Fruit fly (Drosophila melanogaster): ENCODE measurements around the gene CG12974.

Gene CG12974

DNA sequence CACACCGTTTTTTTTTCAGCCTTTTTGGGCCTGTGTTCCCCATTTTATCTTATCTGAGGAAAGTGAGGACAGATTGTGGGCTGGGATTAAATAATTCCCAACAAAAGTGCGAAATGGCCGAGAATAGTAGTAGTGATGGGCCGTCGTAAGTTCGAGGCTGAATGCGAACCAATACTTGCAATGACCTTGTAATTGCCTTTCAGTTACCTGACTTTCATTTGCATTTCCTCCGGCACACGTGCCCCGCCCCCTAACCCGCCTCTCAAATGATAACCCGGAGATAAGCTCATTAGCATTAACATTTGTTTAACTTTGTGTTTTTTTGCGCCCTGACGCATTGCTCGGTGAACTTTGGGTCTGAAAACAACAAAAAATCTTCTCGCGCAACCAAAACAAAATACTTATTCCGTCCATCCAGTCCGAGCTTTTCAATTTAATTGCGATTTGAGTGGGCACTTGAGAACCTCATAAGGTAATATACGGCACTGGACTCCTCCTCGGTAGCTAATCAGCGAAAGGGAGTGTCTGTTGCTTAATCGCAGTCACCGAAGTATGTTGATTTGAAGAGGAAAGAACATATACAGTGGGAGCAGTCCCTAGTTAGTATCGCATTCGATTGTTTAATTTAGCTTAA, 7.7 kb downstream of the CG12974 start:
- TF ChIP-seq CG8478 (optimal IDR thresholded peaks at IDR 0.05) (no peak), CTCF (optimal IDR thresholded peaks at IDR 0.05) (no peak)

DNA sequence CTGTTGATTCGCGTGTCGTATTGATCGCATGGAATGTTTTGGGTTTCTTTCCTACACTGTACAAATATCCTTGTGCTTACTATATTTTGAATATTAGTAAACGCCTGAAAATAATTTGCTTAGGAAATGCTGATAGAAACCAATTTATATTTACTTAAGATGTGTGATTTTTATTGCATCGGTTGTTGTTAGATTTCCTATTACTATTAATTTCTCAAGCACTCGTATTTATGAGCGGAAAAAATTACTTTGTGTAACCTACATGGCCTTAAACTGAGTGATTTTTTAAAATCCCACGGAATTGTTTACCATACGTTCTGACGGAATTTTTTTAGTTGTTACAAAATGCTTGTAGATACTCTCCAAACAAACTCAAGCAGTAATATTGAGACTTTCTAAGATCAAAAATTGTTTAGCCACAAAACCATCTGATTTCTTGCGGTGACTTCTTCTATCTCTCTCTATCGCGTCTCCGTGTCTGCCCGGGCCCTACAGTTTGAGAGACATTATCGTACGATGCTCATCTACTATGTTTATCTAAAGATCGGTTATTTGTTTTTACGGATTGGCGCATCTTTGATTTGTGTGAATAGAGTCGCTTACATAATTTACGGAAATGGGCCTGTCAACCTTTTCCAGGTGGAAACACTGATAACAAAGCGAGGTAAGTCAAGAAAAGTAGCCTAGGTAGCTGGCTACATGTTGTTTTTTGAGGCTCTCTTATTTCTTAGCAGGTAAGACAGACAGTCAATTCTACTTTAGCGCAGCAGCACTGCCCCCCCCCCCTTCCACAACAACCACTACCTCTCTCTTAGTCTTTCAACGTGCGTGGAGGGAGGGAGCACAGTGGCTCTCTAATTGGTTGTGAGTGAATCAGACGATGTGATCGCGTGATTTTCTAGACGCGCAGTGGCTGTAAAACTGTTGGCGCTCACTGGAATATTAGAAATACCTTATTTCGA, 9.2 kb downstream of the CG12974 start:
- TF ChIP-seq CTCF (optimal IDR thresholded peaks at IDR 0.05) (no peak), CG8478 (optimal IDR thresholded peaks at IDR 0.05) (no peak)

DNA sequence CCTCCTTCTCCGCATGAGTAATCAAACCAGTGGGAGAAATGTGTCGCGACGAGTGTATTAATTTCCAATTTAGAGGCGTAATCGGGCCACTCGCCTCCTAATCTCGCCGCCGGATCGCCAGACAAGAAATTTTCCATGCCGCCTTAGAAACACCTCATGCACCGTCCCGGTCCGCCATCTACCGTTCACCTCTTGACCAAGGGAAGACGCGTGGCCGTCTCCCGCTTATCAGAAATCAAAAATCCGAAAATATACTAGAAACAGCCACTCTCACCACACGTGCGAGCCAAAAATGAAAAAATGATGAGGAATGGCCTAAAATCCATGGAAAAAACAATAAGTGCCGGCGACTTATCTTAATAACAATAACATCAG, 9.9 kb downstream of the CG12974 start:
- TF ChIP-seq CTCF (optimal IDR thresholded peaks at IDR 0.05) = peak; percentile 21 to 29
- TF ChIP-seq CG8478 (optimal IDR thresholded peaks at IDR 0.05) = no peak

DNA sequence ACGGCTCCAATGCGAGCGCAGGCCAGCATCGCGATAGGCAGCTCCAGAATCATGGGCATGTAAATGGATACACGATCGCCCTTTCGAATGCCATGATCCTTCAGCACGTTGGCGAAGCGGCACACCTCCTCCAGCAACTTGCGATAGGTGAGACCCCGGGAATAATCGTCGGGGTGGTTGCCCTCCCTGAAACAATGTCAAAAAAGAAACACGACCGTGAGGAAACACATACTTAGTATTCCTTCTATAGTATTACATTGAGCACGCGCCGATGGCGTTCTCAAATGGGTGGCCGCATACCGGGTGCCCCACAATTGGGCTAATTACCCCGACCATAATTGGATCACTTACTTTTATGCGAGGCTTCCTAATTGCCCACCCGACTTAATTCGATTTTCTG, 12.3 kb downstream of the CG12974 start:
- TF ChIP-seq CTCF (optimal IDR thresholded peaks at IDR 0.05) = no peak
- no peak for TF ChIP-seq CG8478 (optimal IDR thresholded peaks at IDR 0.05)

DNA sequence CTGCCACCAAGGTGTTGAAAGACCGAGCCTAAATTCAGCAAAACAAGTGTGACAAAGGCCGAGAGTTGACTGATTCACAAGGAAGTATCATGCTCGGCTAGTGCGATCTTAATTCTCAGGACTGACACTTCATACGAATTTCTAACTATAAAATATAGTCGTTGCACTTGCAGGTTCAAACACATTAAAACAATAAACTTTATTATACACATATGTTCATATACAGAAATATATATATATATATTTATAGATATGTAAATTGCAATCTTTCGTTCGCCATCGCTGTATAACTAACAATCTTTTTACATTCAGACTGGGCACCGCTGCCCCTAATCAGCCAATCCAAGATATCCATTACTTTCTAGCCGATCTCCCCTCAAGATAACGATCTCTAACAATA, 15.3 kb downstream of the CG12974 start, which contains the start of gene CG9389:
Gene CG9389, minus strand, starts transcription at position 101 of the 400 bp plus-strand sequence.
- TF ChIP-seq CG8478 (optimal IDR thresholded peaks at IDR 0.05) = no peak
- TF ChIP-seq CTCF (optimal IDR thresholded peaks at IDR 0.05) = no peak

DNA sequence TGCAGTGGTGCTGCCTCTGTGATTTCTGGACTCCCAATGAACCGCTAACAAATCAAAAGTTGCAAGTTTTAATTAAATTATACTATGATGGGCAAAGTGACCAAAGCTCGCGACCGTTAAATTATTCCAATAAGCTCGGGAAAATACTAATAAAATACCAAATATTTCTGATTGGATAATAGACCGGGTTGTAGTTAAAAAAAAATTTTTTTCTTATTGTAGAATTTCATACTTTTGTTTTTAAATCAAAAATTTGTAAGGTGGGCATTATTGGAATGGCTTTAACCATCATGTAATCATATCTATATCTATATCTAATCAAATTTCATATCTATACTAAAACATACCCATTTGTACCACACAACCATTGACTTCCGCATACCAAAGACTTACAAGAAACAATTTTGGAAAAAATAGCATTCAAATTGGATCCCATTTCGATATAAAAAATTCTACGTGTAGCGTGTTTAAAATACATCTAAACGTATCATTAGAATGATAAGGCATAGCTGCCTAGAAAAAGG, 17.8 kb downstream of the CG12974 start, which contains the start of gene CG9391:
Gene CG9391, minus strand, starts transcription at position 474 of the 524 bp plus-strand sequence.
- TF ChIP-seq CG8478 (optimal IDR thresholded peaks at IDR 0.05) (no peak), CTCF (optimal IDR thresholded peaks at IDR 0.05) (no peak)

DNA sequence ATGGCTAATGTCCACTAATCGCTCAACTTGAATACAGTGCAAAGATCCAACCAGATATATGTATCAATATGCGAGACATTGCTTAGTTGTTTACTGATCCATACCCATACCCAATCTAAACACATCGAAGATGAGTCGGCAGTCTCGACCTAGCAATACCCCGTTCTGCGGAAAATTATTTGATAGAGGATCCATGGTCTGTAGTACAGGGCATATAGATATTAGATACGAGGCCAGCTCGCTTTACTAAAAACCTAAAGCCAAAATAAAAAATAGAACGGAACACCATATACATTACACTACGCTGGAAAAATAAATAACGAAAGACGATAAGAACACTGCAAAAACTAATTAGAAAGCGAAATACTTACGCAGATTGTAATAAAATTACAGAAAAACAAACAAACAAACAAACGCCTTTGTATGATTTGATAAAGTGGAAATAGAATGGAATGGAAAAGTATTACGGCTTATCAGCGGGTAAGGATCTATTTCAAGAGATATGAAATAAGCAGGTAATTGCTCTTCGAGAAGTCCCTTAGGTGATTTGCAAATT, 19.6 kb downstream of the CG12974 start:
- TF ChIP-seq CTCF (optimal IDR thresholded peaks at IDR 0.05) = no peak
- TF ChIP-seq CG8478 (optimal IDR thresholded peaks at IDR 0.05) = no peak

DNA sequence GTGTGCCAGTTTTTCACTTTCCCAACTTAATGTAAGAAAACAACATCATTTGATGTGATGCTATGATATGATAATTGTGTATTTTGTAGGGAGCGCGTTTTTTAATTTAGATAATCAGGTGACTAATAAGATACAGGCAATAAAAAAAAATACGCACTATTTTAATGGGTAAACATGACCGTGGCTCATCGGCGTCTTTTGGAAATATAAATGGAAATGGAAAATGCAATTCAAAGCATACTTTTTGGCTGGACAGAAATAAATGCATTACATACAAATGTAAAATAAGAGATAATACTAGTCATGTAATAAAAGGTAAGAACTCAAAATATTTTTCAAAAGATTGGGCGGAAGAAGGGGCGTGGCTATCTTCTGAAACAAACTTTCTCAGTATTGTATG, 23.3 kb downstream of the CG12974 start:
- TF ChIP-seq CTCF (optimal IDR thresholded peaks at IDR 0.05) (peak in 1 of 2 experiments; percentile 30), CG8478 (optimal IDR thresholded peaks at IDR 0.05) (no peak)

DNA sequence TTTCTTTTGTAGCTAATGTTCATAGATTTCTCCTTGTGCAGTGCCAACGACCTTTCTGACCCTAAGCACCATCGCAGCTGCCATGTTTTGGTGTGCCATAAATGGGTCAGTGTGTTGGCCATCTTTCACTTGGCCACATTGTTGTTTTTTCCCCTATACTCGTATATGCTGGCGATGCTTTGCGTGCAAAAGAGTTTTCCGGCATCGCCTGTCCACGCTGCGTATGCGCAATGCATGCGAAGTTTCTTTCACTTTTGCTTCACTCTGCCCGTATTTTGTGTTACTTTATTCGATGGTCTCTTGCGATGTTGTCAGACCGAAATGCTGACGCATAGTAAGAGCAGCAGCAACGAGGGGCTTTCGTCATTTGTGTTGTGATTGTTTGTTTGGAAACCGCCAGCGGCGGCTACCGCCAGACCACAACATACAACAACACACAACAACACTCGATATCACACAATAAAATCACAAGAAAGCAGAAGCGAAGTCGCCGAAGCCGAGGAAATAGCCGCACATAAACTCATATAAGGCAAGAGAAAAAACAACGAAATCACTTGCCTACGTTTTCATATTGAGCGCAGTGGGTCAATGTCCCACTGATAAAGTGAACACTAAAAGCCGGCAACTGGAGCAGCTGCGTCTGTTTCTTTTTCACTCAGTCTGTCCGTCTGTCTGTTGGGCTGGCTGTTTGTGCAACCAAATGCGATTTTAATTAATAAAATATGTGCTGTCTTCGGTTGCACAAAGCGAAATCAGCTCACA, 24.2 kb downstream of the CG12974 start:
- no peak for TF ChIP-seq CG8478 (optimal IDR thresholded peaks at IDR 0.05)
- TF ChIP-seq CTCF (optimal IDR thresholded peaks at IDR 0.05) = no peak

DNA sequence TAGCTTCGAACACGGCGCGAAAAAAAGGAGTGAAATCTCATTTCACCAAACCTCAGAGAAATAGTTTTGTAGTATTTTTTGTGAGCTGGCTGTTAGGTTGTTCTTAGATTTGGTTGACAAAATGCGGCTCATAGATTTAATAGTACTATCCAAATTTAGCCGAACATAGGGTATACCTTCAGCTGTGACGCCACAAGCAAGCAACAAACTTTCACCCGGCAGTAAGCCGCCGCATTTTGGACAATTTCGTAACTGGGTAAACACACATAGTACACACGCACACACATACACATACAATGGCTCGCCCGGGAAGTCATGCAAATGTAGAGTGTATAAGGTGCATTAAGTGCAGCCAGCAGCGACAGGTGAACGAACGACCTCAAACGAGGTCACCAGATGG, 26.5 kb downstream of the CG12974 start:
- TF ChIP-seq CTCF (optimal IDR thresholded peaks at IDR 0.05) = no peak
- no peak for TF ChIP-seq CG8478 (optimal IDR thresholded peaks at IDR 0.05)

DNA sequence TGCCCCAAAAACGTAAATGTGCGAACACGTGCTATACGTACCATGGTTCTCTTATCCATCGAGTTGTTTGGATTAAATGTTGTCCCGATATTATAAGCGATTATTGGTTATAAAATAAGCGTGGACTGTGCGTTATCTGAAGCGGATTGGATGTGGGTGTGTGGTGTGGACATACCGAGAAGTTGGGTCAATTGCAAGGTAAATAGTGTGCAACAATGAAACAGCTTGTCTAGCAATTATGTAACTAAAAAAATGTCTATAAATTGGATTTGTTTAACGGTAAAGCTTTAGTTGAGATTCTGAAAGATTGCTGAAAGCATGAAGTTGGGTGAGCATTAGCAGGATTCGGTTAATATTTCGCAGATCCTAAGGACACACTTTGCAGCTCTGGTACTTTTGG, 28.0 kb downstream of the CG12974 start, which contains the start of gene CG43218:
Gene CG43218, plus strand, starts transcription at position 290 of the 400 bp plus-strand sequence.
- no peak for TF ChIP-seq CTCF (optimal IDR thresholded peaks at IDR 0.05)
- TF ChIP-seq CG8478 (optimal IDR thresholded peaks at IDR 0.05) = no peak

DNA sequence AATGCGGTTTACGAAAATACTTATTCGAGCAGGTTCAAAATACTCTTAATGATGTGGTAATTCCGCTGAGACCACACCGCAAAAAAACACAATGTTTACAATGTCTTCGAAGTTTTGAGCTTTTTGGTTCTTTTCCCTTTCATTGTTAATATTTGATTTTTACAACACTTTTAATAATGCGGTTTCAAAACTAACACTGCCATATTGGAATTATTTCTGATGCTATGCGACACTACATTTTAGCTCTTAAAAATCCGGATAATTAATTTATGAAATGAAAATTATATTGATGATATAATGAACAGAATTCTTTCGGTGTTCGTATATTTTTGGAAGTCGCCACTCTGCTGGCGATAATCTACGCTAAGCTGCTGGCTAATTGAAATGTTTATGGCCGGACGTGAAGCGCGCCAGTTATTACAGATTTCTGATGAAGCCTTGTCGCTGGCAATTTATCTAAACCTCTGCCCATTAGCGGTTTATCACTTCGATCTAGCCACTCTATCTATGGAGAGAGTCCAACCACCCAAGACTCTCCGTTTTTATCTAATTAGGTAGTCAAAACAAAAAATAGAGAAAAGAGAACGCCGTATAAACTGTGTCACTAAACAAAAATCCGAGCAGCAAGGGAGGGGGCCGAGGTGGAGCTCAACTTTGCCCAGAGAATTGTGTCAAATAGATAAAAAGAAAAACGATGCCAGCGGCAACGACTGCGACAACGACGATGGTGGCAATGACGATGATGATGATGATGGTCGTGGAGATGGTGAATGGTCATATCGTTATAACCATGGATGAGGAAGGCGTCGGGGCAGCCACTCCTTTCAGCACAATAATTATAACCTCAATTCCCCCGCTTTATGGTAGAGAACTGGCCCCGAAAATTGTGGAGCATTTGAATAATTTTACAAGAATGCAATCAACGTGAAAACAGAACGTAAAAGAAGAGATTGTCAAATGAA, 29.4 kb downstream of the CG12974 start:
- TF ChIP-seq CG8478 (optimal IDR thresholded peaks at IDR 0.05) = no peak
- TF ChIP-seq CTCF (optimal IDR thresholded peaks at IDR 0.05) = no peak

DNA sequence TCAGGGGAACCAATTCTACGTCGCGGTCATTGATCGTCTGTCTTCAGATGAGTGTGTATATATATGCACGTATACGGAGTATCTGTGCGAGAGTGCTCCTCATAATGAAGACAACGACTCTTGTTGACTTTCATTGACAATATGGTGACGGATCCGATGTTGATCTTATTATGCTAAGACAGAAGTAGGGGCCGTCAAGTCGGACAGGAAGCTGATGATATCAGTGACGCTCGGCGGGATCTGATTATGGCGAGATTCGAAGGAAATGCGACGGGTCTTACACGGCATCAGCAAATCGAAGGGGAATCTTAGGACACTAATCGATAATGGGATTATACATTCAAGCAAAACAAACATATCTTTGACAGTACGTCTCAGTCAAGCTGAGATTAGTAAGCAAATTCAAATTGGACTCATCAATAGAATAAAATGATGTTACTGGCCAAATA, 31.2 kb downstream of the CG12974 start:
- TF ChIP-seq CTCF (optimal IDR thresholded peaks at IDR 0.05) (no peak), CG8478 (optimal IDR thresholded peaks at IDR 0.05) (no peak)
